Fruit fly (Drosophila melanogaster) whole organism, embryonic: Measurements from ENCODE around the gene ball.

Experiments used
- Abd-B ChIP-seq: fragments of 200-800 bp; sonication (Bioruptor generic); optimal IDR thresholded peaks from 2 replicates; lab custom pipeline; 2018; ENCODE audit warnings: missing biosample characterization, mild to moderate bottlenecking, missing genetic modification characterization, moderate library complexity
- Adf1 ChIP-seq: fragments of 200-800 bp; sonication (Bioruptor generic); IDR thresholded peaks from 2 replicates; pipeline ENCODE4 v1.3.6; 2022; ENCODE audit warnings: missing biosample characterization, missing genetic modification characterization
- Awh ChIP-seq: fragments of 200-800 bp; sonication (Bioruptor generic); IDR thresholded peaks from 2 replicates; pipeline ENCODE4, ENCODE4 v1.3.6; 2022; ENCODE audit warnings: missing biosample characterization, missing genetic modification characterization
- BEAF-32 ChIP-seq: fragments of 200-800 bp; sonication (Bioruptor generic); optimal IDR thresholded peaks from 3 replicates; lab custom pipeline; 2017; ENCODE audit warnings: missing biosample characterization, missing genetic modification characterization, mild to moderate bottlenecking, moderate library complexity, missing genetic modification reagents
- CG10959 ChIP-seq: fragments of 200-800 bp; sonication (Bioruptor generic); IDR thresholded peaks from 2 replicates; pipeline ENCODE4 v1.3.6; 2022; ENCODE audit warnings: missing biosample characterization, missing genetic modification characterization
- CG11723 ChIP-seq: fragments of 200-800 bp; sonication (Bioruptor generic); optimal IDR thresholded peaks from 2 replicates; lab custom pipeline; 2017; ENCODE audit warnings: missing biosample characterization, mild to moderate bottlenecking, missing genetic modification characterization
- CG1233 ChIP-seq: fragments of 200-800 bp; sonication (Bioruptor generic); optimal IDR thresholded peaks from 4 replicates; lab custom pipeline; 2018; ENCODE audit warnings: missing biosample characterization, mild to moderate bottlenecking, missing genetic modification characterization
- CG12942 ChIP-seq: fragments of 200-800 bp; sonication (Bioruptor generic); optimal IDR thresholded peaks from 3 replicates; lab custom pipeline; 2016; ENCODE audit warnings: missing biosample characterization, missing genetic modification characterization
- CG13624 ChIP-seq: fragments of 200-800 bp; sonication (Bioruptor generic); optimal IDR thresholded peaks from 2 replicates; lab custom pipeline; 2016; ENCODE audit warnings: missing biosample characterization, missing genetic modification characterization
- CG13775 ChIP-seq: fragments of 200-800 bp; sonication (Bioruptor generic); optimal IDR thresholded peaks from 3 replicates; lab custom pipeline; 2017; ENCODE audit warnings: missing biosample characterization, mild to moderate bottlenecking, missing genetic modification characterization
- CG14710 ChIP-seq: fragments of 200-800 bp; sonication (Bioruptor generic); optimal IDR thresholded peaks from 3 replicates; lab custom pipeline; 2019; ENCODE audit warnings: missing biosample characterization, mild to moderate bottlenecking, missing genetic modification characterization, moderate library complexity
- CG17802 ChIP-seq: fragments of 200-800 bp; sonication (Bioruptor generic); optimal IDR thresholded peaks from 2 replicates; lab custom pipeline; 2018; ENCODE audit warnings: missing biosample characterization, mild to moderate bottlenecking, missing genetic modification characterization, moderate library complexity
- CG17912 ChIP-seq: fragments of 200-800 bp; sonication (Bioruptor generic); optimal IDR thresholded peaks from 2 replicates; lab custom pipeline; 2018; ENCODE audit warnings: missing biosample characterization, mild to moderate bottlenecking, missing genetic modification characterization
- CG18011 ChIP-seq: fragments of 200-800 bp; sonication (Bioruptor generic); optimal IDR thresholded peaks from 2 replicates; lab custom pipeline; 2017; ENCODE audit warnings: missing biosample characterization, missing genetic modification characterization, mild to moderate bottlenecking, moderate library complexity, missing genotype
- CG2889 ChIP-seq: fragments of 200-800 bp; sonication (Bioruptor generic); IDR thresholded peaks from 3 replicates; pipeline ENCODE4 v1.3.6; 2022; ENCODE audit warnings: missing biosample characterization, missing genetic modification characterization
- CG30020 ChIP-seq: fragments of 200-800 bp; optimal IDR thresholded peaks from 2 replicates; lab custom pipeline; 2019; ENCODE audit warnings: missing biosample characterization, mild to moderate bottlenecking, missing genetic modification characterization, moderate library complexity
- CG31224 ChIP-seq: fragments of 200-800 bp; sonication (Bioruptor generic); IDR thresholded peaks from 2 replicates; pipeline ENCODE4 v1.3.6; 2022; ENCODE audit warnings: missing biosample characterization, missing genetic modification characterization
- CG3407 ChIP-seq: fragments of 200-800 bp; sonication (Bioruptor generic); optimal IDR thresholded peaks from 2 replicates; lab custom pipeline; 2018; ENCODE audit warnings: missing biosample characterization, mild to moderate bottlenecking, missing genetic modification characterization
- CG6272 ChIP-seq: fragments of 200-800 bp; sonication (Bioruptor generic); IDR thresholded peaks from 2 replicates; pipeline ENCODE4 v1.3.6; 2022; ENCODE audit warnings: missing biosample characterization, missing genetic modification characterization
- CG7786 ChIP-seq: fragments of 200-800 bp; sonication (Bioruptor generic); optimal IDR thresholded peaks from 2 replicates; lab custom pipeline; 2016; ENCODE audit warnings: missing biosample characterization, missing genetic modification characterization
- D19A ChIP-seq: fragments of 200-800 bp; optimal IDR thresholded peaks from 3 replicates; lab custom pipeline; 2019; ENCODE audit warnings: missing biosample characterization, mild to moderate bottlenecking, missing genetic modification characterization, moderate library complexity
- Dfd ChIP-seq, 2 experiments: fragments of >200 bp; optimal IDR thresholded peaks; 2 replicates each; lab custom pipeline; 2017; ENCODE audit warnings: missing biosample characterization in 2 of 2, missing genetic modification characterization in 2 of 2
- Ets97D ChIP-seq: fragments of 200-800 bp; sonication (Bioruptor generic); optimal IDR thresholded peaks from 3 replicates; lab custom pipeline; 2016; ENCODE audit warnings: missing biosample characterization, missing genetic modification characterization
- Gug ChIP-seq: fragments of 200-800 bp; sonication (Bioruptor generic); IDR thresholded peaks from 4 replicates; pipeline ENCODE4 v1.3.6; 2022; ENCODE audit warnings: missing biosample characterization, missing genetic modification characterization
- H15 ChIP-seq: fragments of 200-800 bp; sonication (Bioruptor generic); IDR thresholded peaks from 3 replicates; pipeline ENCODE4 v1.3.6; 2022; ENCODE audit warnings: missing biosample characterization, missing genetic modification characterization
- HLH4C ChIP-seq: fragments of 200-800 bp; sonication (Bioruptor generic); IDR thresholded peaks from 3 replicates; pipeline ENCODE4 v1.3.6; 2022; ENCODE audit warnings: missing biosample characterization, missing genetic modification characterization; ENCODE audit not compliant: partially characterized antibody
- Hsf ChIP-seq: fragments of 200-800 bp; sonication (Bioruptor generic); optimal IDR thresholded peaks from 3 replicates; lab custom pipeline; 2016; ENCODE audit warnings: missing biosample characterization, missing genetic modification characterization
- Kr ChIP-seq: fragments of 200-800 bp; sonication (Bioruptor generic); optimal IDR thresholded peaks from 2 replicates; lab custom pipeline; 2017; ENCODE audit warnings: missing biosample characterization, mild to moderate bottlenecking, missing genetic modification characterization
- NC2β ChIP-seq: fragments of 200-800 bp; sonication (Bioruptor generic); optimal IDR thresholded peaks from 2 replicates; lab custom pipeline; 2016; ENCODE audit warnings: missing biosample characterization, missing genetic modification characterization
- Opbp ChIP-seq: fragments of 200-800 bp; sonication (Bioruptor generic); IDR thresholded peaks from 3 replicates; pipeline ENCODE4 v1.3.6; 2022; ENCODE audit warnings: missing biosample characterization, missing genetic modification characterization; ENCODE audit not compliant: partially characterized antibody
- ara ChIP-seq: fragments of 200-800 bp; sonication (Bioruptor generic); IDR thresholded peaks from 2 replicates; pipeline ENCODE4 v1.3.6; 2022; ENCODE audit warnings: missing biosample characterization, missing genetic modification characterization
- bab2 ChIP-seq: fragments of 200-800 bp; sonication (Bioruptor generic); optimal IDR thresholded peaks from 2 replicates; lab custom pipeline; 2016; ENCODE audit warnings: missing biosample characterization, missing genetic modification characterization
- chm ChIP-seq: fragments of 200-800 bp; sonication (Bioruptor generic); IDR thresholded peaks from 2 replicates; pipeline ENCODE4 v1.3.6; 2022; ENCODE audit warnings: missing biosample characterization, missing genetic modification characterization
- dm ChIP-seq: fragments of 200-800 bp; sonication (Bioruptor generic); optimal IDR thresholded peaks from 3 replicates; lab custom pipeline; 2016; ENCODE audit warnings: missing biosample characterization, missing genetic modification characterization
- dpn ChIP-seq, 2 experiments: fragments of 200-800 bp; sonication (Bioruptor generic); optimal IDR thresholded peaks; 3 replicates each; lab custom pipeline; 2016; ENCODE audit warnings: missing biosample characterization in 2 of 2, missing genetic modification characterization in 2 of 2
- dysf ChIP-seq: fragments of 200-800 bp; sonication (Bioruptor generic); IDR thresholded peaks from 3 replicates; pipeline ENCODE4 v1.3.6; 2022; ENCODE audit warnings: missing biosample characterization, missing genetic modification characterization
- fd96Cb ChIP-seq: fragments of 200-800 bp; sonication (Bioruptor generic); optimal IDR thresholded peaks from 2 replicates; lab custom pipeline; 2018; ENCODE audit warnings: missing biosample characterization, mild to moderate bottlenecking, missing genetic modification characterization, moderate library complexity
- gcm2 ChIP-seq: fragments of 200-800 bp; sonication (Bioruptor generic); optimal IDR thresholded peaks from 2 replicates; lab custom pipeline; 2016; ENCODE audit warnings: missing biosample characterization, missing genetic modification characterization
- ham ChIP-seq: fragments of 200-800 bp; sonication (Bioruptor generic); IDR thresholded peaks from 2 replicates; pipeline ENCODE4 v1.3.6; 2022; ENCODE audit warnings: missing biosample characterization, missing genetic modification characterization
- lmd ChIP-seq: fragments of 200-800 bp; sonication (Bioruptor generic); IDR thresholded peaks from 2 replicates; pipeline ENCODE4 v1.3.6; 2022; ENCODE audit warnings: missing biosample characterization, missing genetic modification characterization
- nmo ChIP-seq: fragments of 200-800 bp; sonication (Bioruptor generic); optimal IDR thresholded peaks from 2 replicates; lab custom pipeline; 2018; ENCODE audit warnings: missing biosample characterization, mild to moderate bottlenecking, missing genetic modification characterization, moderate library complexity
- odd ChIP-seq: fragments of 200-800 bp; sonication (Bioruptor generic); optimal IDR thresholded peaks from 2 replicates; lab custom pipeline; 2017; ENCODE audit warnings: missing biosample characterization, mild to moderate bottlenecking, missing genetic modification characterization
- pho ChIP-seq: fragments of 200-800 bp; sonication (Bioruptor generic); optimal IDR thresholded peaks from 2 replicates; lab custom pipeline; 2016; ENCODE audit warnings: missing biosample characterization, missing genetic modification characterization
- row ChIP-seq: fragments of 200-800 bp; sonication (Bioruptor generic); IDR thresholded peaks from 3 replicates; pipeline ENCODE4 v1.3.6; 2022; ENCODE audit warnings: missing biosample characterization, missing genetic modification characterization
- sd ChIP-seq: fragments of 200-800 bp; sonication (Bioruptor generic); optimal IDR thresholded peaks from 3 replicates; lab custom pipeline; 2018; ENCODE audit warnings: missing biosample characterization, mild to moderate bottlenecking, missing genetic modification characterization, moderate library complexity
- seq ChIP-seq: fragments of 200-800 bp; sonication (Bioruptor generic); IDR thresholded peaks from 2 replicates; pipeline ENCODE4 v1.3.6; 2022; ENCODE audit warnings: missing biosample characterization, missing genetic modification characterization
- sisA ChIP-seq: fragments of 200-800 bp; sonication (Bioruptor generic); IDR thresholded peaks from 2 replicates; pipeline ENCODE4 v1.3.6; 2022; ENCODE audit warnings: missing biosample characterization, missing genetic modification characterization
- tll ChIP-seq, 2 experiments: fragments of 200-800 bp in 1 of 2; fragments of >200 bp in 1 of 2; sonication (Bioruptor generic) in 1 of 2; optimal IDR thresholded peaks; 2 replicates each; lab custom pipeline; 2017 to 2019; ENCODE audit warnings: missing biosample characterization in 2 of 2, missing genetic modification characterization in 2 of 2, mild to moderate bottlenecking in 1 of 2, moderate library complexity in 1 of 2
- zfh2 ChIP-seq: fragments of 200-800 bp; sonication (Bioruptor generic); optimal IDR thresholded peaks from 2 replicates; lab custom pipeline; 2016; ENCODE audit warnings: missing biosample characterization, missing genetic modification characterization

ball gene

dm6 chr3R:26881121-26881895 is 14.7 kb upstream of the ball start, which contains the start of the genes ro and T48 (continued):
- TF ChIP-seq CG6272 (GFP tag; lab: Robert Waterston, UW) (peak; percentile 22; the same call in 1 of the 2 replicates), Awh (GFP tag; lab: Robert Waterston, UW) (no peak), H15 (peak; percentile 36; the same call in 1 of the 3 replicates), sisA (GFP tag; lab: Robert Waterston, UW) (peak; percentile 51), fd96Cb (tag; lab: Kevin White, UChicago) (no peak), nmo (peak; percentile 79), Adf1 (peak; percentile 48; the same call in 1 of the 2 replicates), lmd (GFP tag; lab: Robert Waterston, UW) (no peak; the same call in 1 of the 2 replicates), CG31224 (GFP tag; lab: Robert Waterston, UW) (no peak), dpn (GFP tag; optimal IDR thresholded peaks at IDR 0.05; lab: Kevin White, UChicago) (peak; percentile 52 to 76), D19A (tag; lab: Kevin White, UChicago) (peak; percentile 7), CG3407 (GFP tag; lab: Kevin White, UChicago) (no peak), CG30020 (tag; lab: Kevin White, UChicago) (peak; percentile 5), bab2 (GFP tag; lab: Kevin White, UChicago) (peak; percentile 16), CG11723 (no peak), HLH4C (peak; percentile 61; the same call in 1 of the 3 replicates), tll (GFP tag; optimal IDR thresholded peaks at IDR 0.05; lab: Kevin White, UChicago) (no peak), CG1233 (GFP tag; lab: Kevin White, UChicago) (no peak), sd (tag; lab: Kevin White, UChicago) (peak; percentile 57), NC2β (GFP tag; lab: Kevin White, UChicago) (peak; percentile 72), dysf (GFP tag; lab: Robert Waterston, UW) (0 out of 3 replicates have a peak, but pooled peaks have one; percentile 39), Dfd (GFP tag; optimal IDR thresholded peaks at IDR 0.05; lab: Kevin White, UChicago) (peak in 1 of 2 experiments; percentile 76), CG10959 (GFP tag; lab: Robert Waterston, UW) (no peak), dm (peak; percentile 74), zfh2 (GFP tag; lab: Kevin White, UChicago) (peak; percentile 66), CG17912 (peak; percentile 63), Abd-B (GFP tag; lab: Kevin White, UChicago) (peak; percentile 42), CG14710 (tag; lab: Kevin White, UChicago) (peak; percentile 85), ham (no peak), CG13624 (GFP tag; lab: Kevin White, UChicago) (peak; percentile 85), row (GFP tag; lab: Robert Waterston, UW) (peak; percentile 46), Hsf (GFP tag; lab: Kevin White, UChicago) (peak; percentile 61), CG17802 (tag; lab: Kevin White, UChicago) (peak; percentile 11), chm (GFP tag; lab: Robert Waterston, UW) (peak; percentile 81), ara (GFP tag; lab: Robert Waterston, UW) (no peak), Opbp (GFP tag; lab: Robert Waterston, UW) (peak; percentile 73), odd (GFP tag; lab: Kevin White, UChicago) (no peak), Gug (peak; percentile 52; the same call in 2 of the 4 replicates), CG7786 (GFP tag; lab: Kevin White, UChicago) (peak; percentile 47), CG13775 (peak; percentile 54), CG2889 (GFP tag; lab: Robert Waterston, UW) (no peak), seq (GFP tag; lab: Robert Waterston, UW) (peak; percentile 80; the same call in 1 of the 2 replicates), BEAF-32 (peak; percentile 86), gcm2 (GFP tag; lab: Kevin White, UChicago) (peak; percentile 15), Kr (GFP tag; lab: Kevin White, UChicago) (no peak), Ets97D (GFP tag; lab: Kevin White, UChicago) (peak; percentile 99), CG12942 (peak; percentile 56), CG18011 (GFP tag; lab: Kevin White, UChicago) (peak; percentile 29), pho (GFP tag; lab: Kevin White, UChicago) (peak; percentile 69)
